Worm (Caenorhabditis elegans) whole organism, late embryonic: Measurements from ENCODE around the gene ztf-29.

Experiments
- C38D4.7 ChIP-seq: fragments of 200-800 bp; sonication (Bioruptor generic); optimal IDR thresholded peaks from 2 replicates; lab custom pipeline; 2018; ENCODE audit warnings: mild to moderate bottlenecking, missing genetic modification characterization, moderate library complexity, missing compliant biosample characterization
- K02D7.2 ChIP-seq: sonication (generic microtip); optimal IDR thresholded peaks from 2 replicates; lab custom pipeline; 2017; ENCODE audit warnings: mild to moderate bottlenecking, missing genetic modification characterization, missing compliant biosample characterization
- K09A11.1 ChIP-seq: sonication (generic microtip); optimal IDR thresholded peaks from 2 replicates; lab custom pipeline; 2017; ENCODE audit warnings: antibody characterized with exemption, mild to moderate bottlenecking, missing genetic modification characterization, missing compliant biosample characterization; ENCODE audit not compliant: insufficient read depth
- Y22D7AL.16 ChIP-seq: sonication (generic microtip); optimal IDR thresholded peaks from 2 replicates; lab custom pipeline; 2016; ENCODE audit warnings: missing genetic modification characterization, missing compliant biosample characterization
- ahr-1 ChIP-seq: sonication (generic microtip); optimal IDR thresholded peaks from 2 replicates; lab custom pipeline; 2016; ENCODE audit warnings: missing genetic modification characterization, missing compliant biosample characterization
- ceh-14 ChIP-seq: sonication (generic microtip); optimal IDR thresholded peaks from 2 replicates; lab custom pipeline; 2016; ENCODE audit warnings: missing genotype, missing genetic modification characterization, missing compliant biosample characterization
- ceh-18 ChIP-seq: sonication (generic microtip); optimal IDR thresholded peaks from 2 replicates; lab custom pipeline; 2016; ENCODE audit warnings: missing genetic modification characterization, missing compliant biosample characterization
- ceh-30 ChIP-seq: fragments of 150-350 bp; optimal IDR thresholded peaks from 2 replicates; lab custom pipeline; 2014; ENCODE audit warnings: missing biosample characterization, missing genetic modification characterization
- ceh-6 ChIP-seq: fragments of 200-800 bp; sonication (Bioruptor generic); optimal IDR thresholded peaks from 2 replicates; lab custom pipeline; 2018; ENCODE audit warnings: mild to moderate bottlenecking, missing genetic modification characterization, missing compliant biosample characterization
- ceh-9 ChIP-seq: sonication (generic microtip); optimal IDR thresholded peaks from 2 replicates; lab custom pipeline; 2016; ENCODE audit warnings: mild to moderate bottlenecking, missing genetic modification characterization, inconsistent platforms, missing compliant biosample characterization
- dve-1 ChIP-seq: sonication (generic microtip); optimal IDR thresholded peaks from 2 replicates; lab custom pipeline; 2017; ENCODE audit warnings: antibody characterized with exemption, mild to moderate bottlenecking, missing genetic modification characterization, missing compliant biosample characterization
- elt-2 ChIP-seq: sonication (generic microtip); optimal IDR thresholded peaks from 2 replicates; lab custom pipeline; 2016; ENCODE audit warnings: missing genetic modification reagents, missing genetic modification characterization, missing compliant biosample characterization
- ets-4 ChIP-seq: sonication (generic microtip); optimal IDR thresholded peaks from 2 replicates; lab custom pipeline; 2016; ENCODE audit warnings: missing genetic modification characterization, missing compliant biosample characterization
- eyg-1 ChIP-seq: sonication (generic microtip); optimal IDR thresholded peaks from 2 replicates; lab custom pipeline; 2016; ENCODE audit warnings: missing genotype, missing genetic modification characterization, missing compliant biosample characterization
- hlh-15 ChIP-seq: sonication (generic microtip); optimal IDR thresholded peaks from 2 replicates; lab custom pipeline; 2016; ENCODE audit warnings: missing genetic modification characterization, missing compliant biosample characterization
- hlh-6 ChIP-seq: sonication (generic microtip); optimal IDR thresholded peaks from 2 replicates; lab custom pipeline; 2016; ENCODE audit warnings: missing genotype, missing genetic modification characterization, missing compliant biosample characterization
- hlh-8 ChIP-seq: sonication (generic microtip); optimal IDR thresholded peaks from 2 replicates; lab custom pipeline; 2016; ENCODE audit warnings: missing genotype, missing genetic modification characterization, missing compliant biosample characterization
- lim-6 ChIP-seq: sonication (generic microtip); optimal IDR thresholded peaks from 2 replicates; lab custom pipeline; 2016; ENCODE audit warnings: missing genetic modification characterization, missing compliant biosample characterization
- lin-11 ChIP-seq: fragments of 200-800 bp; sonication (Bioruptor generic); optimal IDR thresholded peaks from 2 replicates; lab custom pipeline; 2018; ENCODE audit warnings: mild to moderate bottlenecking, missing genetic modification characterization, missing compliant biosample characterization
- madf-2 ChIP-seq: sonication (generic microtip); optimal IDR thresholded peaks from 2 replicates; lab custom pipeline; 2017; ENCODE audit warnings: missing genetic modification characterization, missing compliant biosample characterization
- mec-3 ChIP-seq: sonication (generic microtip); optimal IDR thresholded peaks from 2 replicates; lab custom pipeline; 2016; ENCODE audit warnings: borderline replicate concordance, missing genetic modification characterization, missing compliant biosample characterization
- nhr-11 ChIP-seq: fragments of 150-350 bp; optimal IDR thresholded peaks from 2 replicates; lab custom pipeline; 2014; ENCODE audit warnings: missing biosample characterization, missing genetic modification characterization
- pag-3 ChIP-seq: sonication (generic microtip); optimal IDR thresholded peaks from 2 replicates; lab custom pipeline; 2016; ENCODE audit warnings: missing compliant biosample characterization, missing genetic modification characterization, borderline replicate concordance
- pat-9 ChIP-seq: fragments of 200-800 bp; sonication (Bioruptor generic); optimal IDR thresholded peaks from 2 replicates; lab custom pipeline; 2018; ENCODE audit warnings: mild to moderate bottlenecking, missing genetic modification characterization, moderate library complexity, missing compliant biosample characterization
- pax-1 ChIP-seq: fragments of 150-350 bp; optimal IDR thresholded peaks from 2 replicates; lab custom pipeline; 2014; ENCODE audit warnings: missing biosample characterization, missing genetic modification characterization
- pha-4 ChIP-seq: fragments of 150-350 bp; optimal IDR thresholded peaks from 2 replicates; lab custom pipeline; 2018; ENCODE audit warnings: missing biosample characterization, missing genetic modification reagents, missing genetic modification characterization
- pros-1 ChIP-seq: fragments of 150-350 bp; optimal IDR thresholded peaks from 2 replicates; lab custom pipeline; 2014; ENCODE audit warnings: missing biosample characterization, missing genetic modification reagents, missing genetic modification characterization
- ref-2 ChIP-seq: sonication (generic microtip); optimal IDR thresholded peaks from 2 replicates; lab custom pipeline; 2016; ENCODE audit warnings: missing genetic modification characterization, missing compliant biosample characterization
- syd-9 ChIP-seq: sonication (generic microtip); optimal IDR thresholded peaks from 2 replicates; lab custom pipeline; 2016; ENCODE audit warnings: mild to moderate bottlenecking, missing genetic modification characterization, moderate library complexity, missing compliant biosample characterization
- tbx-7 ChIP-seq: sonication (generic microtip); optimal IDR thresholded peaks from 2 replicates; lab custom pipeline; 2016; ENCODE audit warnings: missing genotype, missing genetic modification characterization, missing compliant biosample characterization
- unc-3 ChIP-seq, 2 experiments: fragments of 200-800 bp in 1 of 2; sonication (Bioruptor generic) in 1 of 2; sonication (generic microtip) in 1 of 2; conservative IDR thresholded peaks in 1 of 2; optimal IDR thresholded peaks in 1 of 2; 2 replicates each; pipeline versions ENCODE4 v1.3.6 to Lab custom; 2016 to 2022; ENCODE audit warnings: missing compliant biosample characterization in 2 of 2, missing genetic modification characterization in 2 of 2, missing genetic modification reagents in 1 of 2
- unc-55 ChIP-seq: sonication (generic microtip); optimal IDR thresholded peaks from 2 replicates; lab custom pipeline; 2017; ENCODE audit warnings: missing biosample characterization, missing genetic modification reagents, missing genetic modification characterization

ztf-29 gene

DNA sequence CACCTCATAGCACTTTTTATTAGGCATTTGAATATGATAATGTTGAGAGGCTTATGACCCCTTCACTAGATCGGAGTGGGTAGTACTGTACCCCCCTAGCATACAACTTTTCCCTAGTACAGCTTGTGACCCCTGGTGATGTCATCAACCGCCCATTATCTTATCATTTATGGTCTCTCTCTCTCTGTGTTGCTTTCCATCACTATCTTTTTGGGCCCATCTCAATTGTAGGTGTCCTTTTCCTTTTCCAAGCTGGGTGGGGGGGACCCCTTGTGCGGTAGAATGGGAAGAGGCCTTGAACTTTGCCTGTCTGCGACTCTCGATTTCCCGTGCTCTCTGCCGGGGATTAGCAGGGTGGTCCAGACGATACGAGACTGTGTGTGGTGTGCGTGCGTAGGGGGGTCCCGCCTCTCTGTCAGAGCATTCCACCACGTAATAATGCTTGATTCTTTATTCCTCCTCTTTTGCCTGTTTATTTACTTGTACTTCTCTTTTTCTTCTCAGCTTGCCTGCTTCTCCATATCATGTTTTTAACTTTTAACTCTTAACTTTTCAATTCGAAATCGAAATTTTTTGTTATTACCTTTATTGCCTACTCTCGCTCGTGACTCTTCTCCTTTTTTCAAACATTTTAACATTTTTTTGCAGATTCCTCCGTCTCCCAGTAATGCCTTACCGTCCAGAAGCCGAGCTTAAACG is at the start of gene ztf-29:
Gene ztf-29 (plus strand): TSS at position 649 of the 699 bp plus-strand sequence.
- TF ChIP-seq ceh-6 (peak; percentile 22), pat-9 (tag; lab: Kevin White, UChicago) (no peak), mec-3 (no peak), elt-2 (peak; percentile 75), ceh-30 (no peak), hlh-6 (tag; lab: Kevin White, UChicago) (no peak), pag-3 (tag; lab: Kevin White, UChicago) (no peak), ceh-14 (tag; lab: Kevin White, UChicago) (no peak), ets-4 (tag; lab: Kevin White, UChicago) (no peak)

DNA sequence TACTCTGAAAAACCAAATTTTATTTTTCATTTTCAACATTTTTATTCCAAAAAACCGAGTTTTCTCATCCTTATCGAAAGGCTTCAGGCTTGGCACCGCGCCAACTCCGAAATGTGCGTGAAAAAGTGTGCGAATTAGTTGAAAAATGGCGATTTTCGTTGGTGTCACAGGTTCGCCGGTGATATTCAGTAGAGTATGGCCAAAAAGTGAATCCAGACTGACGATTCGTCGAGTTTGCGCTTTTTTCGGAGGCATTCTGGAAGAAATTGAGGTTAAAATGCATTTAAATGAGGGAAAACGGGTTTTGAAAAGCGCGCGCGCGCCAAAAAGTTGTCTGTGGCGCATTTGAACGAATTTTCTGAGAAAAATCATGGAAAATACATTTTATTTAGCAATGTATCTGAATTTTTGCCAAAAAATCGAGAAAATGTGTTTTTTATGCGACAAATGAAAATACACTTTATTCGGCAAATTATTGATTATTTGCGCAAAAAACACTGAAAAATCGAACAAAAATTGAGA is 37.4 kb upstream of the ztf-29 start, which contains the start of the genes Y66D12A.16 and such-1:
Gene Y66D12A.16 (plus strand): TSS at position 51 of the 522 bp plus-strand sequence.
Gene such-1 (minus strand): TSS at position 256 of the 522 bp plus-strand sequence.
- no peak for TF ChIP-seq pha-4
- TF ChIP-seq mec-3, result no peak
- no peak for TF ChIP-seq ahr-1
- no peak for TF ChIP-seq ets-4 (tag; lab: Kevin White, UChicago)
- TF ChIP-seq unc-55 (GFP tag; lab: Kevin White, UChicago), result no peak
- TF ChIP-seq pros-1 (tag; lab: Kevin White, UChicago), result no peak
- TF ChIP-seq dve-1, result no peak
- no peak for TF ChIP-seq unc-3 (GFP tag; conservative IDR thresholded peaks at IDR 0.05; lab: Robert Waterston, UW)
- TF ChIP-seq unc-3 (tag; optimal IDR thresholded peaks at IDR 0.05; lab: Kevin White, UChicago), result no peak
- no peak for TF ChIP-seq eyg-1 (tag; lab: Kevin White, UChicago)
- TF ChIP-seq C38D4.7 (GFP tag; lab: Kevin White, UChicago), result no peak
- TF ChIP-seq pag-3 (tag; lab: Kevin White, UChicago), result no peak
- no peak for TF ChIP-seq madf-2 (tag; lab: Kevin White, UChicago)
- no peak for TF ChIP-seq ref-2 (tag; lab: Kevin White, UChicago)
- TF ChIP-seq, all 69 proteins: peak for 0

DNA sequence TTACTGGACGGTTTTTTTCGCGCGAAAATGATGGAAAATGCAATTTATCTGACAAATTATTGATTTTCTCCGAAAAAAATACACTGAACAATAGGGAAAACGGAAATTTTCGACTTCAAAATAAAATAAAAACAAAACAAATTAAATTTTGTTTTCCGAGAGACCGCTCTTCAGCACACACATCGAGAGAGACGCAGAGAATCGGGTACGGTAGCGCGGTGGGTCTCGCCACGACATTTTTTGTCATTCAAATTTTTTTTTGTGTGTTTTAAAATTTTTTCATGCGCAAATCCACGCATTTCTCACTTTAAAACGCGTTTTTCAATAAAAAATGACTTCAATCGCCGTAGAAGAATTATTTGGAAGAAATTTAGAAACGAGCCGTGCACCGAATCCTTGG is 36.9 kb upstream of the ztf-29 start:
- TF ChIP-seq pros-1 (tag; lab: Kevin White, UChicago) (no peak), unc-55 (GFP tag; lab: Kevin White, UChicago) (no peak), lin-11 (tag; lab: Kevin White, UChicago) (no peak)

DNA sequence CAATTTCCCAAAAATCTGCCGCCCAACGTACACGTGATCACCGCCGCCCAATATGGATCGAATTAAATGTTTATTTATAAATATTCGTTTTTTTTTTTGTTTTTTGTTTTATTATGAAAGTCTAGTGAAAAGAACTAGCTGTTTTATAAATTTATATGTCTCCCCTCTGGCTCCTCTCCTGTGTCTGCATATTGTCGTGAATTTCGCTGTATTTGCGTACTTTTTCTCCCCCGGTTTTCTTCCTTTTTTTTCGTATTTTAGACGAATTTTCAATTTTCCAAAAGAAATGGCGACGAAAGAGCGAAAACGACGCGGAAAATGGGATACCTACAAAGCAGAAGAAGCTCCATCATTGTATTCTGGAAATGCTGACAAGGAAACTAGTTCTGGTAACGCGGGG is 34.6 kb upstream of the ztf-29 start, which contains the start of gene xpb-1:
Gene xpb-1 (plus strand): TSS at position 262 of the 400 bp plus-strand sequence.
- no peak for TF ChIP-seq mec-3
- no peak for TF ChIP-seq madf-2 (tag; lab: Kevin White, UChicago)
- no peak for TF ChIP-seq hlh-15
- TF ChIP-seq elt-2, result no peak
- no peak for TF ChIP-seq K09A11.1 (tag; lab: Kevin White, UChicago)
- no peak for TF ChIP-seq lim-6 (tag; lab: Kevin White, UChicago)
- TF ChIP-seq pax-1 (tag; lab: Kevin White, UChicago), result no peak
- TF ChIP-seq syd-9, result no peak
- TF ChIP-seq ceh-9 (tag; lab: Kevin White, UChicago), result no peak
- TF ChIP-seq, all 69 proteins: peak for 0

DNA sequence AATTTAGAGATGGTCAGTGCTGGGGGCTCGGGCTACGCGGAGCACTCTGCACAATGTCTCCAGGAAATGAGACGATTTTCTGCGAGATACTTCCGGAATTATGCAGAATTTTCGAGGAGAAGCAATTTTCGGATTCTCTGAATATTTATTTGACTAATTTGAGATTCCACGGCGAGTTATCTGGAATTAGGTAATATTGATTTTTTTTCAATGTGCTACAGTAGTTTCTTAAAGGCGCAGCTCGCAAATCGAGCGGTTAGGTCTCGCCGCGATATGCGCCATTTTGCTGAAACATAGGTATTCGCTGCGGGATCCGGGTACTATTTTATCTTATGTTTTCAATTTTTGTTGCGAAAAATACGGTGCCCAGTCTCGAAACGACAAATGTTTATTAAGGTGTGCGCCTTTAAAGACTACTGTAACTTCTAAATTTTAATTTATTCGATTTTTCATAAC is 26.3 kb upstream of the ztf-29 start, which contains the start of gene nrps-1:
Gene nrps-1 (plus strand): TSS at position 51 of the 456 bp plus-strand sequence.
- TF ChIP-seq hlh-8 (tag; lab: Kevin White, UChicago) (no peak), pag-3 (tag; lab: Kevin White, UChicago) (no peak), ceh-18 (tag; lab: Kevin White, UChicago) (no peak), nhr-11 (tag; lab: Kevin White, UChicago) (no peak), pax-1 (tag; lab: Kevin White, UChicago) (no peak), ceh-30 (no peak), tbx-7 (tag; lab: Kevin White, UChicago) (no peak), Y22D7AL.16 (tag; lab: Kevin White, UChicago) (no peak), K02D7.2 (no peak), ets-4 (tag; lab: Kevin White, UChicago) (no peak)
